Worm (Caenorhabditis elegans): Measurements from ENCODE around the gene hrg-5.
A peak's percentile ranks its signal among the peaks of the same experiment; 100 is the strongest.

The hrg-5 gene

DNA sequence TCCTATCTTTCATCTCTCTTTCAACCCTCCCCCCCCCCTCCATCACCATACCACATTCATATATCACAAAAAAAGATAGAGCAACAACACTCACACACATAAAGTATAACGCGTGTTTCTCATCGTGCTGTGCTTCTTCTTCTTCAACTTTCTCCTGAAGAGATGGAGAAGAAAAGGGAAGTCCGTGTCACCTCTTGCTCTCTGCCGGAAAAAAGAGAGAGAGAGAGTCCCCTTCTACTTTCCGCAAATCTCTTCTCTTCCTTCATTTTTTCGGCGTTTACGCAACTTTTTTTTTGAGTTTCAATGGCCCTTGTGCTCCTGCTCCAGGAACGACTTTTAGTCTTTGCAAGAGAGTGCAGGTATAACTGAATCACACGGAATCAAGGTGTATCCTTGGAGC, 49.5 kb downstream of the hrg-5 start (continued):
- TF ChIP-seq fkh-8 (tag; optimal IDR thresholded peaks at IDR 0.05) (peak; percentile 6), egl-13 (tag; optimal IDR thresholded peaks at IDR 0.05) (no peak), fos-1 (tag; optimal IDR thresholded peaks at IDR 0.05) (no peak), ceh-63 (GFP tag; optimal IDR thresholded peaks at IDR 0.05) (no peak), zip-4 (GFP tag; optimal IDR thresholded peaks at IDR 0.05) (no peak), nhr-85 (tag) (no peak), grh-1 (GFP tag; IDR thresholded peaks at IDR 0.05) (no peak), fkh-10 (GFP tag; optimal IDR thresholded peaks at IDR 0.05) (peak; percentile 88), alr-1 (tag; optimal IDR thresholded peaks at IDR 0.05; ENCODE audit: borderline replicate concordance) (no peak)

DNA sequence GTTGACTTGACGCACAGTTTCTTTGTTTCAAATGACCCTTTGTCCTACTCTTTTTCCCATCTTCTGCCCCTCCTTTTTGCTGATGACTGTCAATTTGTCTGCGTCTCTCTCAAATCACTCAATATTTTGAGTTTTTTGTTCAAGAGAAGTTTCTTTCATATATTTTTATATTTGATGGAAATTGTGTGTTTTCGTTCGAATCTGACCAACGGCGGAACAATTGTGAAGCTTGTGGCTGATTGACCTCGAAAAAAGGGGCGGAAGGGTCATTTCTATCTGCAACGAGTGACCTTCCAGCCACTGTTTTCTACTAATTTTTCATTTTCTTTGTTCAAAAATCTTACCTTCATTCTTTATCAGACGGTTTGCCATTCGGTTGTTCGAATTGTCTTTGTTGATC, 50.6 kb downstream of the hrg-5 start:
- no peak for TF ChIP-seq sptf-1 (tag; optimal IDR thresholded peaks at IDR 0.05)
- no peak for TF ChIP-seq lin-13 (GFP tag; optimal IDR thresholded peaks at IDR 0.05)
- TF ChIP-seq lin-14 (GFP tag; optimal IDR thresholded peaks at IDR 0.05), result peak; percentile 15
